Fruit fly (Drosophila melanogaster): ENCODE measurements around the gene hemo.
A peak's percentile ranks its signal among the peaks of the same experiment; 100 is the strongest.

Gene hemo

dm6 chr3R:18583881-18584545 is 19.0 kb upstream of the hemo start:
- TF ChIP-seq CG17806 (tag; optimal IDR thresholded peaks at IDR 0.05) = peak; percentile 90
- TF ChIP-seq CG13204 (GFP tag; optimal IDR thresholded peaks at IDR 0.05) = peak; percentile 57
- peak; percentile 76 for TF ChIP-seq gl (tag; optimal IDR thresholded peaks at IDR 0.05)
- peak; percentile 85 for TF ChIP-seq EcR (GFP tag; optimal IDR thresholded peaks at IDR 0.05)
- peak; percentile 84 for TF ChIP-seq CG34367 (tag; optimal IDR thresholded peaks at IDR 0.05)
- peak; percentile 74 for TF ChIP-seq CG12605 (GFP tag; IDR thresholded peaks at IDR 0.05)
- peak; percentile 94 for TF ChIP-seq CG14655 (GFP tag; optimal IDR thresholded peaks at IDR 0.05)
- peak; percentile 92 for TF ChIP-seq Ets98B (GFP tag; IDR thresholded peaks at IDR 0.05)
- TF ChIP-seq CG8159 (tag; optimal IDR thresholded peaks at IDR 0.05) = peak; percentile 92
- peak; percentile 93 for TF ChIP-seq CG4496 (GFP tag; IDR thresholded peaks at IDR 0.05)
- TF ChIP-seq CG10348 (GFP tag; IDR thresholded peaks at IDR 0.05) = peak; percentile 58
- TF ChIP-seq D1 (tag; optimal IDR thresholded peaks at IDR 0.05) = peak; percentile 46
- TF ChIP-seq CG15710 (tag; optimal IDR thresholded peaks at IDR 0.05) = peak; percentile 89
- TF ChIP-seq CG8301 (tag; optimal IDR thresholded peaks at IDR 0.05) = peak; percentile 92
- peak; percentile 90 for TF ChIP-seq Pif1B (GFP tag; optimal IDR thresholded peaks at IDR 0.05)
- TF ChIP-seq CG9948 (tag; optimal IDR thresholded peaks at IDR 0.05) = peak; percentile 92
- peak; percentile 88 for TF ChIP-seq CG32121 (GFP tag; IDR thresholded peaks at IDR 0.05)
- peak; percentile 63 for TF ChIP-seq Snoo (tag; optimal IDR thresholded peaks at IDR 0.05)
- peak; percentile 97 for TF ChIP-seq fd96Ca (GFP tag; IDR thresholded peaks at IDR 0.05)
- TF ChIP-seq Pif1A (GFP tag; optimal IDR thresholded peaks at IDR 0.05) = peak; percentile 91
- peak; percentile 75 for TF ChIP-seq rn (GFP tag; IDR thresholded peaks at IDR 0.05)

- TF ChIP-seq CG14655 (GFP tag; optimal IDR thresholded peaks at IDR 0.05) (no peak), Pif1A (GFP tag; optimal IDR thresholded peaks at IDR 0.05) (peak; percentile 2), Pif1B (GFP tag; optimal IDR thresholded peaks at IDR 0.05) (no peak), Ets98B (GFP tag; IDR thresholded peaks at IDR 0.05) (peak; percentile 21; the same call in 1 of the 2 replicates), EcR (GFP tag; optimal IDR thresholded peaks at IDR 0.05) (peak; percentile 62), gl (tag; optimal IDR thresholded peaks at IDR 0.05) (peak; percentile 6), fd96Ca (GFP tag; IDR thresholded peaks at IDR 0.05) (no peak)
These were observed 17.3 kb upstream of the hemo start for dm6 chr3R:18582236-18582635.

DNA sequence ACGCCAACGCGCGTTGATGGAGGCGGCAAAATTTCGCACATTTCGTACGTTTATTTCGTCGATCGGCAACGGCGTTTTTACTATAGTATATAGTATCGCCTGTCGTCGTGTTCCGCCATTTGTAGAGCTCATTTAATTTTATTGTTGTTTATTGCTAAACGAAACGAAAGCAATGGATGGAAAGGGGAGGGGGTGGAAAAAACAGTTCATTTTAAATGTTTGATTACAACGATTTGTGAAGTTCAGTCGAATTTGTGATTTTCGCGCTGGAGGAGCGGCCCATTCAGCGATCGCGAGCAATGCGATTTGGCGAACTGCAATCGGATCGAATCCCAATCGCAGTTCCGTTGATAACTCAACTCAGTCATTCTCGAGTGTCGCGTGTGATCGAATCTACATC is 16.0 kb upstream of the hemo start:
- TF ChIP-seq CG17806 (tag; optimal IDR thresholded peaks at IDR 0.05) (no peak), EcR (GFP tag; optimal IDR thresholded peaks at IDR 0.05) (no peak), Pif1A (GFP tag; optimal IDR thresholded peaks at IDR 0.05) (no peak), CG10348 (GFP tag; IDR thresholded peaks at IDR 0.05) (no peak), Ets98B (GFP tag; IDR thresholded peaks at IDR 0.05) (no peak), gl (tag; optimal IDR thresholded peaks at IDR 0.05) (no peak), Snoo (tag; optimal IDR thresholded peaks at IDR 0.05) (no peak), CG13204 (GFP tag; optimal IDR thresholded peaks at IDR 0.05) (no peak), CG4496 (GFP tag; IDR thresholded peaks at IDR 0.05) (no peak), CG15710 (tag; optimal IDR thresholded peaks at IDR 0.05) (no peak), rn (GFP tag; IDR thresholded peaks at IDR 0.05) (no peak), CG12605 (GFP tag; IDR thresholded peaks at IDR 0.05) (no peak), CG14655 (GFP tag; optimal IDR thresholded peaks at IDR 0.05) (no peak), CG32121 (GFP tag; IDR thresholded peaks at IDR 0.05) (no peak), CG9948 (tag; optimal IDR thresholded peaks at IDR 0.05) (no peak)

DNA sequence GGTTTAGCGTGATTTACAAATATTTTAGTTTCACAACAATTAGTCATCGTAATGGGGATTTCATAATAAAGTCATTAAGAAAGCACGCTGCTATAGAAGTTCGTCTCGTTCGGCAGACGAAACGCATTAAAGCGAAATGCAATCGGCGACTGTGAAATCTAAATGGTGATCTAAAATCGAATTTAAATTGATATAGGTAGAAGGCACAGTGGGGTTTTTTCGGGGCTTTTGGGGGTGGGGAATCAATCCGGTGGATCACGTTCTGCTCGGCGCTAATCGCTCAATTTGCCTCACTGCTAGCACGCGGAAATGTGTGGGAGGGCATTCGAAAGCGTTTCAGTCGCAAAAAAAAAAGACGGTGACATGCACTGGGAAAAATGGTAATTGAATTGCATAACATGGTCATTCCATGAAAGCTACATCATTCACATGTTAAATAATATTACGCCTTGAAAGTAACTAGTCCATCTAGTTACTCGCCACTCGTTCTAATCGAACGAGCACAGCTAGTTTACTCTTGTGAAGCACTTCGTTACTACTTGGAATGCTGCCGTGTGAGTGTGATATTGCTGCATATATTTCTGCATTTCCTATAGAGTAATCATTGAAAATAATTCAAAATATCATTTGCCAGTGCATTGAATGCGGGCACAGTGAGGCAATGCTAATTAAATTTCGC is 12.9 kb upstream of the hemo start:
- no peak for TF ChIP-seq rn (GFP tag; IDR thresholded peaks at IDR 0.05)
- TF ChIP-seq Pif1B (GFP tag; optimal IDR thresholded peaks at IDR 0.05) = no peak
- TF ChIP-seq CG14655 (GFP tag; optimal IDR thresholded peaks at IDR 0.05) = peak; percentile 45
- no peak for TF ChIP-seq D1 (tag; optimal IDR thresholded peaks at IDR 0.05)
- TF ChIP-seq CG10348 (GFP tag; IDR thresholded peaks at IDR 0.05) = no peak
- no peak for TF ChIP-seq CG32121 (GFP tag; IDR thresholded peaks at IDR 0.05)
- no peak for TF ChIP-seq CG12605 (GFP tag; IDR thresholded peaks at IDR 0.05)
- TF ChIP-seq CG8301 (tag; optimal IDR thresholded peaks at IDR 0.05) = peak; percentile 29
- TF ChIP-seq fd96Ca (GFP tag; IDR thresholded peaks at IDR 0.05) = peak; percentile 33; the same call in 1 of the 3 replicates
- no peak for TF ChIP-seq Snoo (tag; optimal IDR thresholded peaks at IDR 0.05)
- TF ChIP-seq CG15710 (tag; optimal IDR thresholded peaks at IDR 0.05) = peak; percentile 2
- TF ChIP-seq CG17806 (tag; optimal IDR thresholded peaks at IDR 0.05) = no peak
- peak; percentile 39 for TF ChIP-seq Pif1A (GFP tag; optimal IDR thresholded peaks at IDR 0.05)
- no peak for TF ChIP-seq EcR (GFP tag; optimal IDR thresholded peaks at IDR 0.05)
- TF ChIP-seq CG34367 (tag; optimal IDR thresholded peaks at IDR 0.05) = no peak
- TF ChIP-seq CG4496 (GFP tag; IDR thresholded peaks at IDR 0.05) = peak; percentile 46; the same call in 1 of the 3 replicates
- no peak for TF ChIP-seq CG13204 (GFP tag; optimal IDR thresholded peaks at IDR 0.05)
- peak; percentile 13 for TF ChIP-seq CG9948 (tag; optimal IDR thresholded peaks at IDR 0.05)
- TF ChIP-seq Ets98B (GFP tag; IDR thresholded peaks at IDR 0.05) = no peak; the same call in 1 of the 2 replicates
- peak; percentile 10 for TF ChIP-seq CG8159 (tag; optimal IDR thresholded peaks at IDR 0.05)
- no peak for TF ChIP-seq gl (tag; optimal IDR thresholded peaks at IDR 0.05)

- TF ChIP-seq CG15710 (tag; optimal IDR thresholded peaks at IDR 0.05) = peak; percentile 97
- peak; percentile 93 for TF ChIP-seq Snoo (tag; optimal IDR thresholded peaks at IDR 0.05)
- peak; percentile 93 for TF ChIP-seq CG17806 (tag; optimal IDR thresholded peaks at IDR 0.05)
- TF ChIP-seq Ets98B (GFP tag; IDR thresholded peaks at IDR 0.05) = peak; percentile 86
- TF ChIP-seq EcR (GFP tag; optimal IDR thresholded peaks at IDR 0.05) = peak; percentile 82
- TF ChIP-seq CG8301 (tag; optimal IDR thresholded peaks at IDR 0.05) = peak; percentile 96
- TF ChIP-seq CG4496 (GFP tag; IDR thresholded peaks at IDR 0.05) = peak; percentile 89
- TF ChIP-seq CG12605 (GFP tag; IDR thresholded peaks at IDR 0.05) = peak; percentile 80
- peak; percentile 96 for TF ChIP-seq CG8159 (tag; optimal IDR thresholded peaks at IDR 0.05)
- TF ChIP-seq gl (tag; optimal IDR thresholded peaks at IDR 0.05) = peak; percentile 85
- peak; percentile 94 for TF ChIP-seq CG32121 (GFP tag; IDR thresholded peaks at IDR 0.05)
- peak; percentile 95 for TF ChIP-seq Pif1A (GFP tag; optimal IDR thresholded peaks at IDR 0.05)
- peak; percentile 92 for TF ChIP-seq Pif1B (GFP tag; optimal IDR thresholded peaks at IDR 0.05)
- peak; percentile 80; the same call in 2 of the 3 replicates for TF ChIP-seq fd96Ca (GFP tag; IDR thresholded peaks at IDR 0.05)
- TF ChIP-seq CG13204 (GFP tag; optimal IDR thresholded peaks at IDR 0.05) = peak; percentile 87
- peak; percentile 75 for TF ChIP-seq CG10348 (GFP tag; IDR thresholded peaks at IDR 0.05)
- TF ChIP-seq rn (GFP tag; IDR thresholded peaks at IDR 0.05) = peak; percentile 87
- TF ChIP-seq CG14655 (GFP tag; optimal IDR thresholded peaks at IDR 0.05) = peak; percentile 97
- TF ChIP-seq CG9948 (tag; optimal IDR thresholded peaks at IDR 0.05) = peak; percentile 96
- TF ChIP-seq D1 (tag; optimal IDR thresholded peaks at IDR 0.05) = peak; percentile 91
- peak; percentile 95 for TF ChIP-seq CG34367 (tag; optimal IDR thresholded peaks at IDR 0.05)
These were observed 8.8 kb upstream of the hemo start for dm6 chr3R:18573699-18574259.
